Worm (Caenorhabditis elegans) whole organism, young adult: Measurements from ENCODE around the gene T01B7.9.

Experiments used
- B0019.2 ChIP-seq: fragments of 200-800 bp; sonication (Bioruptor generic); conservative IDR thresholded peaks from 2 replicates; pipeline ENCODE4 v1.3.6; 2022; ENCODE audit warnings: missing genetic modification reagents, missing genetic modification characterization, missing compliant biosample characterization
- B0035.1 ChIP-seq: sonication (generic microtip); optimal IDR thresholded peaks from 2 replicates; lab custom pipeline; 2016; ENCODE audit warnings: missing genetic modification characterization, mild to moderate bottlenecking, missing compliant biosample characterization, missing genotype, missing genetic modification reagents
- B0336.3 ChIP-seq: fragments of 200-800 bp; sonication (Bioruptor generic); IDR thresholded peaks from 2 replicates; pipeline ENCODE4 v1.3.6; 2022; ENCODE audit warnings: missing genetic modification characterization, missing compliant biosample characterization
- F10E7.11 ChIP-seq: sonication (generic microtip); optimal IDR thresholded peaks from 2 replicates; lab custom pipeline; 2017; ENCODE audit warnings: mild to moderate bottlenecking, missing genetic modification characterization, moderate library complexity, missing compliant biosample characterization
- F37B4.10 ChIP-seq: fragments of 200-800 bp; sonication (Bioruptor generic); IDR thresholded peaks from 2 replicates; pipeline ENCODE4 v1.3.6; 2022; ENCODE audit warnings: missing genetic modification characterization, missing compliant biosample characterization
- F49E8.2 ChIP-seq: sonication (generic microtip); optimal IDR thresholded peaks from 3 replicates; lab custom pipeline; 2017; ENCODE audit warnings: missing genetic modification characterization, mild to moderate bottlenecking, missing compliant biosample characterization, antibody characterized with exemption, moderate library complexity; ENCODE audit not compliant: insufficient read depth
- F57A8.1 ChIP-seq: fragments of 200-800 bp; sonication (Bioruptor generic); optimal IDR thresholded peaks from 2 replicates; lab custom pipeline; 2018; ENCODE audit warnings: mild to moderate bottlenecking, missing genetic modification characterization, moderate library complexity, missing compliant biosample characterization
- F57C9.4 ChIP-seq: sonication (generic microtip); optimal IDR thresholded peaks from 2 replicates; lab custom pipeline; 2017; ENCODE audit warnings: mild to moderate bottlenecking, missing genetic modification characterization, missing compliant biosample characterization
- T26A5.8 ChIP-seq: sonication (generic microtip); optimal IDR thresholded peaks from 2 replicates; lab custom pipeline; 2016; ENCODE audit warnings: missing genetic modification characterization, missing compliant biosample characterization
- Y53F4B.3 ChIP-seq: fragments of 200-800 bp; sonication (Bioruptor generic); IDR thresholded peaks from 2 replicates; pipeline ENCODE4 v1.3.6; 2022; ENCODE audit warnings: missing genetic modification reagents, missing genetic modification characterization, missing compliant biosample characterization
- Y56A3A.18 ChIP-seq: fragments of 200-800 bp; sonication (Bioruptor generic); IDR thresholded peaks from 2 replicates; pipeline ENCODE4 v1.3.6; 2022; ENCODE audit warnings: missing genetic modification reagents, missing genetic modification characterization, missing compliant biosample characterization
- Y95B8A.8 ChIP-seq: fragments of 200-800 bp; sonication (Bioruptor generic); IDR thresholded peaks from 2 replicates; pipeline ENCODE4 v1.3.6; 2022; ENCODE audit warnings: missing genetic modification reagents, missing genetic modification characterization, missing compliant biosample characterization
- ama-1 ChIP-seq, 3 experiments: fragments of 150-350 bp in 1 of 3; sonication (generic microtip) in 2 of 3; optimal IDR thresholded peaks; 2 replicates each; lab custom pipeline; 2014 to 2018; ENCODE audit warnings: missing biosample characterization in 2 of 3, missing genetic modification characterization in 2 of 3, missing genetic modification reagents in 2 of 3
- aptf-2 ChIP-seq: fragments of 200-800 bp; sonication (Bioruptor generic); conservative IDR thresholded peaks from 2 replicates; pipeline ENCODE4 v1.3.6; 2022; ENCODE audit warnings: missing genetic modification reagents, missing genetic modification characterization, missing compliant biosample characterization
- atf-7 ChIP-seq: sonication (generic microtip); optimal IDR thresholded peaks from 2 replicates; lab custom pipeline; 2017; ENCODE audit warnings: mild to moderate bottlenecking, missing genetic modification characterization, missing compliant biosample characterization
- athp-1 ChIP-seq: sonication (generic microtip); optimal IDR thresholded peaks from 2 replicates; lab custom pipeline; 2017; ENCODE audit warnings: mild to moderate bottlenecking, missing genetic modification characterization, missing compliant biosample characterization
- attf-5 ChIP-seq: fragments of 200-800 bp; sonication (Bioruptor generic); optimal IDR thresholded peaks from 2 replicates; lab custom pipeline; 2018; ENCODE audit warnings: mild to moderate bottlenecking, missing genetic modification characterization, missing compliant biosample characterization
- bed-2 ChIP-seq: fragments of 200-800 bp; sonication (Bioruptor generic); IDR thresholded peaks from 2 replicates; pipeline ENCODE4 v1.3.6; 2022; ENCODE audit warnings: missing genetic modification reagents, missing genetic modification characterization, missing compliant biosample characterization
- cebp-1 ChIP-seq, 2 experiments: fragments of 200-800 bp in 1 of 2; sonication (Bioruptor generic) in 1 of 2; sonication (generic microtip) in 1 of 2; IDR thresholded peaks in 1 of 2; optimal IDR thresholded peaks in 1 of 2; 2 replicates each; pipeline versions ENCODE4 v1.3.6 to Lab custom; 2017 to 2022; ENCODE audit warnings: missing compliant biosample characterization in 2 of 2, missing genetic modification characterization in 2 of 2, mild to moderate bottlenecking in 1 of 2, missing genetic modification reagents in 1 of 2, moderate library complexity in 1 of 2
- ceh-79 ChIP-seq: sonication (generic microtip); optimal IDR thresholded peaks from 2 replicates; lab custom pipeline; 2017; ENCODE audit warnings: mild to moderate bottlenecking, missing genetic modification characterization, missing compliant biosample characterization
- chd-7 ChIP-seq: sonication (generic microtip); optimal IDR thresholded peaks from 2 replicates; lab custom pipeline; 2016; ENCODE audit warnings: mild to moderate bottlenecking, missing genetic modification characterization, moderate library complexity, missing compliant biosample characterization
- die-1 ChIP-seq: sonication (generic microtip); optimal IDR thresholded peaks from 2 replicates; lab custom pipeline; 2016; ENCODE audit warnings: missing genotype, mild to moderate bottlenecking, missing genetic modification characterization, missing compliant biosample characterization
- dox-1 ChIP-seq: fragments of 200-800 bp; sonication (Bioruptor generic); IDR thresholded peaks from 2 replicates; pipeline ENCODE4 v1.3.6; 2022; ENCODE audit warnings: missing genetic modification reagents, missing genetic modification characterization, missing compliant biosample characterization
- ets-4 ChIP-seq: fragments of 200-800 bp; sonication (Bioruptor generic); optimal IDR thresholded peaks from 2 replicates; lab custom pipeline; 2018; ENCODE audit warnings: mild to moderate bottlenecking, missing genetic modification characterization, missing compliant biosample characterization
- hmg-1.2 ChIP-seq: fragments of 200-800 bp; sonication (Bioruptor generic); IDR thresholded peaks from 2 replicates; pipeline ENCODE4 v1.3.6; 2022; ENCODE audit warnings: missing genetic modification reagents, missing genetic modification characterization, missing compliant biosample characterization
- hmg-20 ChIP-seq: fragments of 200-800 bp; sonication (Bioruptor generic); IDR thresholded peaks from 2 replicates; pipeline ENCODE4 v1.3.6; 2022; ENCODE audit warnings: missing genetic modification reagents, missing genetic modification characterization, missing compliant biosample characterization
- let-526 ChIP-seq: fragments of 200-800 bp; sonication (Bioruptor generic); IDR thresholded peaks from 2 replicates; pipeline ENCODE4 v1.3.6; 2022; ENCODE audit warnings: missing genetic modification reagents, missing genetic modification characterization, missing compliant biosample characterization
- lin-40 ChIP-seq: sonication (generic microtip); optimal IDR thresholded peaks from 2 replicates; lab custom pipeline; 2016; ENCODE audit warnings: missing genetic modification characterization, mild to moderate bottlenecking, missing compliant biosample characterization, missing genotype, missing genetic modification reagents
- lin-54 ChIP-seq: fragments of 200-800 bp; sonication (Bioruptor generic); optimal IDR thresholded peaks from 2 replicates; lab custom pipeline; 2018; ENCODE audit warnings: mild to moderate bottlenecking, missing genetic modification characterization, missing compliant biosample characterization
- lir-1 ChIP-seq: fragments of 200-800 bp; sonication (Bioruptor generic); conservative IDR thresholded peaks from 2 replicates; pipeline ENCODE4 v1.3.6; 2022; ENCODE audit warnings: missing genetic modification reagents, missing genetic modification characterization, missing compliant biosample characterization
- lsy-27 ChIP-seq: sonication (generic microtip); optimal IDR thresholded peaks from 2 replicates; lab custom pipeline; 2017; ENCODE audit warnings: missing genetic modification characterization, mild to moderate bottlenecking, missing compliant biosample characterization, antibody characterized with exemption, missing genotype, borderline replicate concordance; ENCODE audit not compliant: insufficient read depth
- madf-10 ChIP-seq: sonication (generic microtip); optimal IDR thresholded peaks from 2 replicates; lab custom pipeline; 2016; ENCODE audit warnings: mild to moderate bottlenecking, missing genetic modification characterization, missing compliant biosample characterization
- madf-3 ChIP-seq: fragments of 200-800 bp; sonication (Bioruptor generic); IDR thresholded peaks from 2 replicates; pipeline ENCODE4 v1.3.6; 2022; ENCODE audit warnings: missing genetic modification reagents, missing genetic modification characterization, missing compliant biosample characterization
- mcd-1 ChIP-seq: fragments of 200-800 bp; sonication (Bioruptor generic); IDR thresholded peaks from 2 replicates; pipeline ENCODE4 v1.3.6; 2022; ENCODE audit warnings: missing genetic modification reagents, missing genetic modification characterization, missing compliant biosample characterization
- nhr-179 ChIP-seq: sonication (generic microtip); optimal IDR thresholded peaks from 2 replicates; lab custom pipeline; 2016; ENCODE audit warnings: mild to moderate bottlenecking, missing genetic modification characterization, missing compliant biosample characterization
- nhr-27 ChIP-seq: fragments of 200-800 bp; sonication (Bioruptor generic); optimal IDR thresholded peaks from 2 replicates; lab custom pipeline; 2018; ENCODE audit warnings: mild to moderate bottlenecking, missing genetic modification characterization, moderate library complexity, missing compliant biosample characterization
- pbrm-1 ChIP-seq: fragments of 200-800 bp; sonication (Bioruptor generic); IDR thresholded peaks from 2 replicates; pipeline ENCODE4 v1.3.6; 2022; ENCODE audit warnings: missing genetic modification reagents, missing genetic modification characterization, missing compliant biosample characterization
- rcor-1 ChIP-seq: fragments of 200-800 bp; sonication (Bioruptor generic); IDR thresholded peaks from 2 replicates; pipeline ENCODE4 v1.3.6; 2022; ENCODE audit warnings: missing genetic modification reagents, missing genetic modification characterization, missing compliant biosample characterization
- repo-1 ChIP-seq: sonication (generic microtip); optimal IDR thresholded peaks from 2 replicates; lab custom pipeline; 2017; ENCODE audit warnings: mild to moderate bottlenecking, missing genetic modification characterization, missing compliant biosample characterization
- somi-1 ChIP-seq: fragments of 200-800 bp; sonication (Bioruptor generic); optimal IDR thresholded peaks from 2 replicates; lab custom pipeline; 2018; ENCODE audit warnings: mild to moderate bottlenecking, missing genetic modification characterization, missing compliant biosample characterization
- tbp1 ChIP-seq: fragments of 200-800 bp; sonication (Bioruptor generic); optimal IDR thresholded peaks from 2 replicates; lab custom pipeline; 2018; ENCODE audit warnings: mild to moderate bottlenecking, missing genetic modification characterization, missing compliant biosample characterization
- tlf-1 ChIP-seq: fragments of 200-800 bp; sonication (Bioruptor generic); optimal IDR thresholded peaks from 2 replicates; lab custom pipeline; 2018; ENCODE audit warnings: mild to moderate bottlenecking, missing genetic modification characterization, missing compliant biosample characterization
- ztf-25 ChIP-seq: fragments of 200-800 bp; sonication (Bioruptor generic); IDR thresholded peaks from 2 replicates; pipeline ENCODE4 v1.3.6; 2022; ENCODE audit warnings: missing genetic modification reagents, missing genetic modification characterization, missing compliant biosample characterization
- ztf-26 ChIP-seq: sonication (generic microtip); optimal IDR thresholded peaks from 2 replicates; lab custom pipeline; 2017; ENCODE audit warnings: missing genetic modification characterization, missing compliant biosample characterization
- ztf-3 ChIP-seq: fragments of 200-800 bp; sonication (Bioruptor generic); optimal IDR thresholded peaks from 2 replicates; lab custom pipeline; 2018; ENCODE audit warnings: mild to moderate bottlenecking, missing genetic modification characterization, missing compliant biosample characterization

The T01B7.9 gene

DNA sequence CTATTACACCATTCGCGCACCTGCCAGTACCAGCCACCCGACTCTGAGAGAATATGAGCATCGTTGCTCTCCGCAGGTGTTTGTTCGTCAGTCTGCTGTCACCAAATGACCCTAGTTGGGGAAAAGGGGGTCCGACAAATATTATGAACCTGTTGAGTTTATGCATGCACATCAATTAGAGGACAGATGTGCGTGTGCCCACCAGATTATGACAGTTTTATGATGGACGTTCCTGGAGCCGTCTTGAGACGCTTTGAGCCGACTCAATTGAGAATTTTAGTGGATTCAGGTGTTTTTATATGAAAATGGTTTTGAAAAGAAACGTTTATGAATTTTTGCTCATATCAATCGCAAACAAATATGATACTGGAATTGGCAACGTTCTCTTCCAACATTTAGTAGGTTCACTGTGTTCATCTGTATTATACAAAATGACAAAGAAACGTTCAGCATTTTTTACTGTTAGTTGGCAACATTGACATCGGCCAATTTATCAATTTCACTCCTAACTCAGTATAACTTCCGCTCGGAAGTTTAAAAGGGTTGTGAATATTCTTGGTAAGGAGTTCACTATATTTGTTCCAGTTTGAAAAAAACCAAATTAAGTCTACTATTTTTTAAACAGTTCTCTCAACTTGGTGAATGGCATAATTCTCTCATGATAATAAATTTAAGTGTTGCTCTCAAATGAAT lies 20.8 kb upstream of the T01B7.9 start (continued):
- peak; percentile 68 for TF ChIP-seq lin-40 (tag; lab: Kevin White, UChicago)
- no peak for TF ChIP-seq F10E7.11 (tag; lab: Kevin White, UChicago)
- 0 out of 2 replicates have a peak, but pooled peaks have one; percentile 25 for TF ChIP-seq Y53F4B.3
- TF ChIP-seq lir-1 (GFP tag; lab: Robert Waterston, UW), result peak; percentile 5; the same call in 1 of the 2 replicates
- TF ChIP-seq madf-10 (tag; lab: Kevin White, UChicago), result peak; percentile 60
- peak; percentile 54 for TF ChIP-seq nhr-27 (tag; lab: Kevin White, UChicago)
- no peak for TF ChIP-seq T26A5.8 (tag; lab: Kevin White, UChicago)
- TF ChIP-seq chd-7 (tag; lab: Kevin White, UChicago), result peak; percentile 86
- peak; percentile 54 for TF ChIP-seq tbp1 (GFP tag; lab: Kevin White, UChicago)
- peak; percentile 36; the same call in 1 of the 2 replicates for TF ChIP-seq hmg-20 (GFP tag; lab: Robert Waterston, UW)
- peak; percentile 69 for TF ChIP-seq ceh-79 (tag; lab: Kevin White, UChicago)
- TF ChIP-seq mcd-1, result peak; percentile 35; the same call in 1 of the 2 replicates
- TF ChIP-seq bed-2, result no peak
- TF ChIP-seq atf-7 (tag; lab: Kevin White, UChicago), result peak; percentile 2
- no peak for TF ChIP-seq B0019.2 (GFP tag; lab: Robert Waterston, UW)
- TF ChIP-seq pbrm-1 (GFP tag; lab: Robert Waterston, UW), result peak; percentile 66; the same call in 1 of the 2 replicates
- TF ChIP-seq somi-1, result peak; percentile 82

DNA sequence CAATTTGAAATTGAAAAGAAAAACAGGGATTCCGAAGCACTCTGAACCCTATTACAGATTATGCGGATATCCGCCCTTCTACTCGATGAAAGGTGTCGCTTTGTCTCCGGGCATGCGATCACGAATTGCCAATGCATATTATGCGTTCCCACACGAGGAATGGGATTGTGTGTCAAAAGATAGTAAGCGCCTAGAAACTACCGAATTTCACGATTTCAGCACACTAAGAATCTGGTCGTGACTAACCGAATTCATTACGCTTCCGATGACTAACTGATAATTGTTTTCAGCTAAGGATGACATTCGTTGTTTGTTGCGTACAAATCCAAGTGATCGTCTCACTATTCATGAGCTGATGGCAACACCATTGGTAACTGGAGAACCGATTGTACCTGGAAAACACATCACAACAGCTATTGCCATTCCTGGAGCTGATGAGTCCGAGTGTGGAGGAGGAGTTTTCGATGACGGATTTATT lies 19.7 kb upstream of the T01B7.9 start:
- peak; percentile 20 for TF ChIP-seq F57A8.1 (GFP tag; lab: Kevin White, UChicago)
- peak; percentile 29 for TF ChIP-seq attf-5
- TF ChIP-seq ama-1 (optimal IDR thresholded peaks at IDR 0.05; lab: Kevin White, UChicago), result peak; percentile 23
- TF ChIP-seq ama-1 (GFP tag; optimal IDR thresholded peaks at IDR 0.05; lab: Kevin White, UChicago), result no peak
- TF ChIP-seq repo-1 (tag; lab: Kevin White, UChicago), result peak; percentile 92
- TF ChIP-seq F49E8.2, result no peak
- peak; percentile 8 for TF ChIP-seq lin-54 (GFP tag; lab: Kevin White, UChicago)
- 0 out of 2 replicates have a peak, but pooled peaks have one; percentile 52 for TF ChIP-seq ztf-25
- no peak for TF ChIP-seq nhr-179
- peak; percentile 47 for TF ChIP-seq ztf-26
- no peak for TF ChIP-seq B0035.1 (tag; lab: Kevin White, UChicago)
- TF ChIP-seq Y56A3A.18 (GFP tag; lab: Robert Waterston, UW), result no peak
- TF ChIP-seq F37B4.10 (GFP tag; lab: Robert Waterston, UW), result 0 out of 2 replicates have a peak, but pooled peaks have one; percentile 48
- TF ChIP-seq lsy-27 (tag; lab: Kevin White, UChicago), result no peak
- TF ChIP-seq aptf-2 (GFP tag; lab: Robert Waterston, UW), result peak; percentile 50; the same call in 1 of the 2 replicates
- TF ChIP-seq B0336.3 (GFP tag; lab: Robert Waterston, UW), result peak; percentile 70
- peak; percentile 23; the same call in 1 of the 2 replicates for TF ChIP-seq hmg-1.2 (GFP tag; lab: Robert Waterston, UW)
- TF ChIP-seq ztf-3 (GFP tag; lab: Kevin White, UChicago), result no peak
- peak; percentile 29 for TF ChIP-seq F57C9.4 (tag; lab: Kevin White, UChicago)
- TF ChIP-seq athp-1 (tag; lab: Kevin White, UChicago), result peak; percentile 23
- peak; percentile 59; the same call in 1 of the 2 replicates for TF ChIP-seq Y95B8A.8 (GFP tag; lab: Robert Waterston, UW)
- TF ChIP-seq dox-1 (GFP tag; lab: Robert Waterston, UW), result peak; percentile 52; the same call in 1 of the 2 replicates
- TF ChIP-seq tlf-1, result peak; percentile 52
- TF ChIP-seq die-1 (tag; lab: Kevin White, UChicago), result peak; percentile 13
- TF ChIP-seq let-526 (GFP tag; lab: Robert Waterston, UW), result peak; percentile 44; the same call in 1 of the 2 replicates
- TF ChIP-seq rcor-1 (GFP tag; lab: Robert Waterston, UW), result no peak
- TF ChIP-seq T26A5.8 (tag; lab: Kevin White, UChicago), result peak; percentile 45
- TF ChIP-seq ets-4, result peak; percentile 70
- TF ChIP-seq madf-3, result peak; percentile 64; the same call in 1 of the 2 replicates
- TF ChIP-seq cebp-1 (GFP tag; IDR thresholded peaks at IDR 0.05; lab: Robert Waterston, UW), result peak; percentile 52
- TF ChIP-seq cebp-1 (tag; optimal IDR thresholded peaks at IDR 0.05; lab: Kevin White, UChicago), result peak; percentile 66
